Fruit fly (Drosophila melanogaster) S2 (cell line): ENCODE data around the gene Edem1.
A peak's percentile ranks its signal among the peaks of the same experiment; 100 is the strongest.

Experiments
- CG8478 ChIP-seq: fragments of >200 bp; optimal IDR thresholded peaks from 2 replicates; lab custom pipeline; 2018
- CTCF ChIP-seq, 2 experiments: fragments of >200 bp; optimal IDR thresholded peaks; 2 replicates each; lab custom pipeline; 2018

The Edem1 gene

DNA sequence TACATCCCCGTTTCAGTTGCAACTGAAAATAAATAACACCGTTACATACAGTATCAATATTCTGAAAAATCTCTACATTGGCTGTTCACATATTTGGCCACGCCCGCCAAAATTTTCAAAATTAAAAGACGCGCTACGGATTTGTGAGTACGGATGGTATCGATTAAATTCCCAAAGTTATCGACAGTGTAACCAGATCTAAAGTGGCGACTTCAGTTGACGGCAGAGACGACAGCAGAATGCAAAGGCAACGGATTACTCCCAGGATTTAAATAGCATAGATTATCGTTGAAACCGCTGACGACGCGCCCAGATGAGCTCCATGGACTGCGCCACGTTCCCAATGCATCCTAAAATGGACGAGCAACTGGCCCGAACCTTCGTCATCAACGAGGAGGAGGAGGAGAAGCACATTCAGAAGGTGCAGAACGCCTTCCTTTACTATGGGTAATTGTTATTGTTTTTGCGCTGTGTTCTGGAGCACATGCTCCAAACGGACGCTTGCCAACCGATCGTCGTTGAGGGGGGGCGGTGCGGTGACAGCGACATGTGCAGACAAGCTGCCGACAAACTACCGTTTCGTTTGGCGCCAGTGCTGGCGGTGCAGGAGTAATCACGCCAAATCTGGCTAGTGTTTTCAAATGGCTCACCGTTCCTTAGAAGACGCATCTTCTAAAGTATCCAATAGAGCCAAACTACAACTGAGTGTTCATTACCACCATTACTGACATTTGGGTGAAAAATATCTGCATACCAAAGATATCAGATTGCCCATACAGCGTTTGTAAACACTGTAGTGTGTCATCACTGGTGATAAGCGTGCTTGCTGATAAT is 19.1 kb upstream of the Edem1 start, which contains the start of gene CG11596:
TSS of gene CG11596 (plus strand) at position 211 of the 834 bp plus-strand sequence.
- no peak for TF ChIP-seq CTCF (optimal IDR thresholded peaks at IDR 0.05; lab: Kevin White, UChicago)
- TF ChIP-seq CG8478 (lab: Kevin White, UChicago) = no peak

- no peak for TF ChIP-seq CG8478 (lab: Kevin White, UChicago)
- TF ChIP-seq CTCF (optimal IDR thresholded peaks at IDR 0.05; lab: Kevin White, UChicago) = peak; percentile 46 to 53
Observed at dm6 chrX:1922765-1923501, 14.3 kb upstream of the Edem1 start, which contains the start of the genes eIF2Bepsilon and Ocrl. Gene eIF2Bepsilon (minus strand): TSS chrX:1922874. Gene Ocrl (plus strand): TSS chrX:1922981.

DNA sequence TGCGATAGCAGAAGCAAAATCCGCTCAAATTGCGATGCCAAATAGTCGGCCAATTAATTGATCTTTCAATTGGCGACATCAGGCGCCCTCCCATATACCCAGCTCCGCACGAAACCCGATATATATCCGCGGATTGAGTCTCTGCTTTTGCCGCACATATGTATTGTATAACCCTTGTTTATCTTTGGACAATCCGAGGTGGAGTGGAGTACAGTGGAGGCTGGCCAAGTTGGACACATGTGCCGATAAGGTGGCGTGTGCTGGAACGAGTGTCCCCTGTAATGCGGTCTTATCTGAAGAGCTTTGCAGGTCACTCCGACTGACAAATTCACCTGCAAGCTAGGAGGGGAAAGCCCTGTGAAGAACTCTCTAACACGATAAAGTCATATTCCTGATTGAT is 906 bp upstream of the Edem1 start:
- TF ChIP-seq CTCF (optimal IDR thresholded peaks at IDR 0.05; lab: Kevin White, UChicago) = no peak
- no peak for TF ChIP-seq CG8478 (lab: Kevin White, UChicago)

DNA sequence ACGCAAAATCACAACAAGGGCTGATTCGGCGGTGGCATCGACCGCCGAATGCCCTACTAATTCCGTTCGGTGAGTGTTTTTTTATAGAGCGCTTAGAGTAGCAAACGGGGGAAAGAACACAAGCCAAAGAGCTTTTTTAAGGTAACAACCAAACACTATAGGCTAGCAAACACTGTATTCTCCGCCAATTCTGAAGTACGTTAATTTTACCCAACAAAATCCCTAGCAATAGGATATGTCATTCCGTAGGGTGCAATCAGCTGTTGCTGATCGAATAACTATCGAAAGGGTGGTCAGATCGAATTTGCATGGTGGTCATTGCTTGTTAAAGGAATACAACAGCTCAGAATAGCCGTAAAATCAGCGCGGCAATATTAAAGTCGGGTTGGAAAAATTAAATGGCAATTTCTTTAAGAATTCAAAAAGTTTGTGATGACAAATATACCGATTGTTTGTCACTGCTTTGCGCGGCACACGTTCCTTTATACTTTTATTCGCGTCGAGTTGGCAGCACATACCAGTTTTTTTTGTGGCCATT is 831 bp downstream of the Edem1 start, which contains the start of gene mip130:
TSS of gene mip130 (plus strand) at position 513 of the 538 bp plus-strand sequence.
- TF ChIP-seq CG8478 (lab: Kevin White, UChicago) (no peak), CTCF (optimal IDR thresholded peaks at IDR 0.05; lab: Kevin White, UChicago) (no peak)

DNA sequence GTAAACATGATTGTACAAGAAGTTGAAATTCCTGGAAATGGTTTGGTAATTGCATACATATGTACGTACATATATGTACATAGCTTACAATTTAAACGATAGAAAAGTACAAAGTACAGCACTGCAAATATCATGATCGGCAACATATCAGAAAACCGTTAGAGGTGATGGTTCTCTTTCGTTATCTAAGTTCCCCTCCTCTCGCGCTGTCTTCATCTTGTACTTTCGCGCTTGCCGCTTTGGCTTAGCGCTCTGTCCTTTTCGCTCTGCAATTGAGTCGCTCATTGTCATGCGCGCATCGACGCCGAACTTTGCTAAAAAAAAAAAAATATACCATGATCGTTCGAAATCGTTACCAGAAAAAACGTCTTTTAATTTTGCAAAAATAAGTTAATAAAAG is 4.7 kb downstream of the Edem1 start:
- no peak for TF ChIP-seq CG8478 (lab: Kevin White, UChicago)
- TF ChIP-seq CTCF (optimal IDR thresholded peaks at IDR 0.05; lab: Kevin White, UChicago) = no peak

DNA sequence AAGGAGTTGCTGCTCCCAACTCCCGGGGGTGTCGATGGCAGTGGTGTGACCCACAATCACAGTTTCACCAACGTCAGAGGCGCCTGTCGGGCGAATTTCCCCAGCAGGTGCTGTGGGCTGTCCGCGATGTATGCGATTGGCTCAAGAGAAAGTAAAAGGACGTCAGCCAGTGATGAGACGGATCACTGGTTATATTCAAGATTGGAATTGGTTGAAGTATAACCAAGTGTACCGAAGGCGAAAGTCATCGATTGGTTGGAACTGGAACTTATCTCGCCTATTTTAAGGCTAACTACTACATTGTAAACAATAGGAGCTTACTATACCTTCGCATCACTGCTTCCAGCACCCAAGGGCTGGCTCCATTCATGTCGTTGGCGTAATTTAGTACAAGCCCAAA is 5.5 kb downstream of the Edem1 start, which contains the start of gene CG32801:
TSS of gene CG32801 (minus strand) at position 101 of the 400 bp plus-strand sequence.
- TF ChIP-seq CG8478 (lab: Kevin White, UChicago) (no peak), CTCF (optimal IDR thresholded peaks at IDR 0.05; lab: Kevin White, UChicago) (no peak)

DNA sequence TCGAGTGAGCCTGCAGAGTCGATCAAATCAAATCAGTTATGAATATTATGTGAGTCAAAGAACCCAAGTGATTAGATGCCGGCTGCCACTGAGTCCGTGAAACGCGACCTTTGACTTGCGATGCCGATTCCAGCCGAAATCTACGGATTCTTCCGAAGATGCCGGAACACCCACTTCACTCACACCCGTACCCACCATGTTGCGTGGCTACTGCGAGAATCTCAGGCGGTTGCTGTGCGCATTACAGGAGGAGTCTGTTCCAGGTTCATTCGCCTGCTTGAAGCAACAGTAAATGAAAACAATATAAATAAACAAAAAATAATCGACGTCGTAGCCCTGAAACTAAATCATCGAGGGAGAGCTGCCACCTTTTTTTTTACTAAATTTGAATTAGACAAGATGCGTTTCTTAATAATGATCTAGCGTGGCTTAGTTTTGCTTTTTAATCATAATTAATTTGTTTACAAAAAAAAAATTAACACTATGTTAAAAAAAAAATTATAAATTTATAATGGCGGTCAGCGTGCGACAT is 7.0 kb downstream of the Edem1 start, which contains the start of gene Ldaf1:
TSS of gene Ldaf1 (minus strand) at position 307 of the 532 bp plus-strand sequence.
- no peak for TF ChIP-seq CTCF (optimal IDR thresholded peaks at IDR 0.05; lab: Kevin White, UChicago)
- TF ChIP-seq CG8478 (lab: Kevin White, UChicago) = no peak

DNA sequence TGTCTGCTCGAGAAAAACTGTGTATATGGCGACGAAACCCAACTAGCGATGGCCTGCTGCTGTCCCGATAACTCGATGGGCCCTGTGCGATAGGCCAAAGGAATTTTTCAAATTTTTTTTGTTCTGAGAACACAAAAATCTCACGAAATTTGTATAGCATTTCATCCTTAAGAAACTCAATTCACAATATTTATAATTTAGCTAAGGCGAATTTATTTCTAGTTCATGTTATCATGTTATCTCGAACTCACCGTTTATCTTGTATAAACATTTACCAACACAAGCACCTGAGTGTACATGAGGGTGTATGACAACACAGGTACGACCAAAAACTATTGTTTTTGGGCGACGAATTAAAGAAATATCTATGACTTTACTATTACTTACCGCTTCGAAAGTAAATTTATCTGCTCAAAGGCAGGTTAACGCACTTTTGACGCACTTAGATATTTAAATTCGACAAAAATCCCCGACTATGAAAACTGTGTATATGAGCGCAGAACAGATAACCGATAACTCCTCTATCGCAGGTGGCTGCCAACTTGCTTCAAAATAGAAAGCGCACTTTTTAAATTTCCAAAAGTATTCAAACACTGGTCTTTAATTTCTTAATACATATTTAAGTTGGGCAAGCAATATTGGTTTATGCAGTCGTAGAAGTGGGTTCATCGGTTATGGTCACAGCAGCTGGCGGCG is 8.4 kb downstream of the Edem1 start, which contains the start of gene arm:
TSS of gene arm (minus strand) at position 524 of the 696 bp plus-strand sequence.
- TF ChIP-seq CTCF (optimal IDR thresholded peaks at IDR 0.05; lab: Kevin White, UChicago) = no peak

dm6 chrX:1899445-1900085 is 9.1 kb downstream of the Edem1 start:
- TF ChIP-seq CG8478 (lab: Kevin White, UChicago) = no peak

- no peak for TF ChIP-seq CG8478 (lab: Kevin White, UChicago)
- TF ChIP-seq CTCF (optimal IDR thresholded peaks at IDR 0.05; lab: Kevin White, UChicago) = no peak
Observed at dm6 chrX:1897384-1897783, 11.2 kb downstream of the Edem1 start.

- TF ChIP-seq CG8478 (lab: Kevin White, UChicago) (no peak), CTCF (optimal IDR thresholded peaks at IDR 0.05; lab: Kevin White, UChicago) (no peak)
Observed at dm6 chrX:1893532-1893931, 15.1 kb downstream of the Edem1 start.

DNA sequence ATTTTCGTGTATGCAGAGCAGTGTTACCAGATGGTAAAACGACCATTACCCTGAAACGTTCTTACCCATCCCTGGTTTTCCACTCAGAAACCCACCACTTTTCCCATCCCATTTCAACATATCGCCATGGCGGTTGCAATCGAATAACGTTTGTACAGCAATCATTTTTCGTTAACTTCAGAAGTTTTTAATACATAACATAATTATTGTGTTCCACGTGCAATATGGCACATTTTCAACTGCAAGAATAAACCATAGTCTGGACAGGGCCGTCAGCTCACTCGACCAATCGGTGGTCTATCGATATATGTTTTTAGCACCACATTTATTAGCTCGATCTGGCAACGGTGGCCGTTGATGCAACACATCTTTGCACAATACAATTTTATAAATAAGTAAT is 18.7 kb downstream of the Edem1 start, which contains the start of the genes trr and mRpL16:
TSS of gene trr (minus strand) at position 25 of the 400 bp plus-strand sequence.
TSS of gene mRpL16 (plus strand) at position 331 of the 400 bp plus-strand sequence.
- TF ChIP-seq CTCF (optimal IDR thresholded peaks at IDR 0.05; lab: Kevin White, UChicago) (peak in 1 of 2 experiments; percentile 33), CG8478 (lab: Kevin White, UChicago) (no peak)

dm6 chrX:1880779-1881178 is 27.8 kb downstream of the Edem1 start:
- TF ChIP-seq CG8478 (lab: Kevin White, UChicago) = no peak
- TF ChIP-seq CTCF (optimal IDR thresholded peaks at IDR 0.05; lab: Kevin White, UChicago) = no peak
